Worm (Caenorhabditis elegans) whole organism, L1 larva: ENCODE data around the gene nhr-28.

Experiments
- C16A3.4 ChIP-seq: fragments of 150-350 bp; optimal IDR thresholded peaks from 2 replicates; lab custom pipeline; 2014; ENCODE audit warnings: missing biosample characterization, missing genetic modification characterization
- C34B4.2 ChIP-seq: sonication (generic microtip); optimal IDR thresholded peaks from 2 replicates; lab custom pipeline; 2017; ENCODE audit warnings: mild to moderate bottlenecking, missing genetic modification characterization, missing compliant biosample characterization
- F16B12.6 ChIP-seq: fragments of 150-350 bp; optimal IDR thresholded peaks from 2 replicates; lab custom pipeline; 2014; ENCODE audit warnings: missing biosample characterization, missing genetic modification characterization
- Y116A8C.19 ChIP-seq: sonication (generic microtip); optimal IDR thresholded peaks from 2 replicates; lab custom pipeline; 2016; ENCODE audit warnings: missing compliant biosample characterization, missing genetic modification characterization, borderline replicate concordance
- alr-1 ChIP-seq: fragments of 200-800 bp; sonication (Bioruptor generic); optimal IDR thresholded peaks from 2 replicates; lab custom pipeline; 2018; ENCODE audit warnings: borderline replicate concordance, mild to moderate bottlenecking, missing genetic modification characterization, missing compliant biosample characterization
- aly-2 ChIP-seq: fragments of 150-350 bp; optimal IDR thresholded peaks from 2 replicates; lab custom pipeline; 2014; ENCODE audit warnings: missing biosample characterization, missing genetic modification characterization
- blmp-1 ChIP-seq: fragments of 150-350 bp; optimal IDR thresholded peaks from 2 replicates; lab custom pipeline; 2014; ENCODE audit warnings: missing biosample characterization, missing genetic modification characterization
- ceh-8 ChIP-seq: fragments of 200-800 bp; sonication (Bioruptor generic); optimal IDR thresholded peaks from 2 replicates; lab custom pipeline; 2018; ENCODE audit warnings: mild to moderate bottlenecking, missing genetic modification characterization, moderate library complexity, missing compliant biosample characterization
- dpl-1 ChIP-seq, 3 experiments: fragments of 150-350 bp in 2 of 3; sonication (generic microtip) in 1 of 3; optimal IDR thresholded peaks; 2 replicates each; lab custom pipeline; 2014 to 2017; ENCODE audit warnings: missing biosample characterization in 3 of 3, missing genetic modification characterization in 3 of 3, missing genetic modification reagents in 3 of 3
- efl-3 ChIP-seq: fragments of 200-800 bp; sonication (Bioruptor generic); optimal IDR thresholded peaks from 2 replicates; lab custom pipeline; 2018; ENCODE audit warnings: mild to moderate bottlenecking, missing genetic modification characterization, missing compliant biosample characterization
- elt-2 ChIP-seq: sonication (generic microtip); optimal IDR thresholded peaks from 2 replicates; lab custom pipeline; 2016; ENCODE audit warnings: missing genetic modification characterization, mild to moderate bottlenecking, inconsistent platforms, missing compliant biosample characterization, missing genetic modification reagents
- elt-3 ChIP-seq, 6 experiments: fragments of 150-350 bp in 1 of 6; sonication (generic microtip); optimal IDR thresholded peaks; 2 replicates each; lab custom pipeline; 2017 to 2018; ENCODE audit warnings: missing biosample characterization in 6 of 6, missing genetic modification characterization in 6 of 6, inconsistent platforms in 1 of 6
- ets-5 ChIP-seq: fragments of 200-800 bp; sonication (Bioruptor generic); IDR thresholded peaks from 2 replicates; pipeline ENCODE4 v1.3.6; 2022; ENCODE audit warnings: missing genetic modification characterization, missing compliant biosample characterization
- fkh-10 ChIP-seq: sonication (generic microtip); optimal IDR thresholded peaks from 2 replicates; lab custom pipeline; 2017; ENCODE audit warnings: missing biosample characterization, missing genetic modification reagents, missing genetic modification characterization
- fkh-4 ChIP-seq: sonication (generic microtip); optimal IDR thresholded peaks from 2 replicates; lab custom pipeline; 2016; ENCODE audit warnings: missing compliant biosample characterization, missing genetic modification characterization, borderline replicate concordance
- fkh-8 ChIP-seq: sonication (generic microtip); optimal IDR thresholded peaks from 2 replicates; lab custom pipeline; 2016; ENCODE audit warnings: mild to moderate bottlenecking, missing genetic modification characterization, missing compliant biosample characterization
- fos-1 ChIP-seq: fragments of 150-350 bp; optimal IDR thresholded peaks from 2 replicates; lab custom pipeline; 2014; ENCODE audit warnings: missing biosample characterization, missing genetic modification characterization
- grh-1 ChIP-seq: fragments of 200-800 bp; sonication (Bioruptor generic); IDR thresholded peaks from 2 replicates; pipeline ENCODE4 v1.3.6; 2022; ENCODE audit warnings: missing genetic modification reagents, missing genetic modification characterization, missing compliant biosample characterization
- hlh-17 ChIP-seq: fragments of 200-800 bp; sonication (Bioruptor generic); optimal IDR thresholded peaks from 2 replicates; lab custom pipeline; 2018; ENCODE audit warnings: missing genetic modification characterization, mild to moderate bottlenecking, missing compliant biosample characterization, moderate library complexity, borderline replicate concordance
- hlh-4 ChIP-seq: sonication (generic microtip); optimal IDR thresholded peaks from 2 replicates; lab custom pipeline; 2016; ENCODE audit warnings: mild to moderate bottlenecking, missing genetic modification characterization, missing compliant biosample characterization
- hpl-2 ChIP-seq: fragments of 150-350 bp; optimal IDR thresholded peaks from 2 replicates; lab custom pipeline; 2014; ENCODE audit warnings: missing biosample characterization, missing genetic modification reagents, missing genetic modification characterization
- irx-1 ChIP-seq: sonication (generic microtip); optimal IDR thresholded peaks from 2 replicates; lab custom pipeline; 2016; ENCODE audit warnings: missing genetic modification characterization, missing compliant biosample characterization
- jun-1 ChIP-seq: fragments of 150-350 bp; optimal IDR thresholded peaks from 2 replicates; lab custom pipeline; 2014; ENCODE audit warnings: missing biosample characterization, missing genetic modification reagents, missing genetic modification characterization
- lin-14 ChIP-seq: fragments of 200-800 bp; sonication (Bioruptor generic); optimal IDR thresholded peaks from 2 replicates; lab custom pipeline; 2018; ENCODE audit warnings: mild to moderate bottlenecking, missing genetic modification characterization, moderate library complexity, missing compliant biosample characterization
- lin-15B ChIP-seq: fragments of 150-350 bp; sonication (generic microtip); optimal IDR thresholded peaks from 3 replicates; lab custom pipeline; 2014; ENCODE audit warnings: missing biosample characterization, missing genetic modification characterization
- lin-39 ChIP-seq: fragments of 150-350 bp; optimal IDR thresholded peaks from 2 replicates; lab custom pipeline; 2014; ENCODE audit warnings: missing biosample characterization, missing genetic modification reagents, missing genetic modification characterization
- lir-3 ChIP-seq: sonication (generic microtip); optimal IDR thresholded peaks from 2 replicates; lab custom pipeline; 2016; ENCODE audit warnings: mild to moderate bottlenecking, missing genetic modification characterization, moderate library complexity, missing compliant biosample characterization; ENCODE audit not compliant: poor library complexity
- lsy-2 ChIP-seq, 2 experiments: fragments of 150-350 bp; optimal IDR thresholded peaks; 2 replicates each; lab custom pipeline; 2014; ENCODE audit warnings: missing biosample characterization in 2 of 2, missing genetic modification characterization in 2 of 2
- nhr-11 ChIP-seq: fragments of 150-350 bp; optimal IDR thresholded peaks from 2 replicates; lab custom pipeline; 2014; ENCODE audit warnings: missing biosample characterization, missing genetic modification characterization
- nhr-12 ChIP-seq: sonication (generic microtip); optimal IDR thresholded peaks from 2 replicates; lab custom pipeline; 2017; ENCODE audit warnings: missing biosample characterization, missing genetic modification characterization
- nhr-19 ChIP-seq: fragments of 200-800 bp; sonication (Bioruptor generic); conservative IDR thresholded peaks from 2 replicates; pipeline ENCODE4 v1.3.6; 2022; ENCODE audit warnings: missing genetic modification characterization, missing compliant biosample characterization
- nhr-20 ChIP-seq: sonication (generic microtip); optimal IDR thresholded peaks from 2 replicates; lab custom pipeline; 2016; ENCODE audit warnings: mild to moderate bottlenecking, missing genetic modification characterization, missing compliant biosample characterization
- nhr-237 ChIP-seq: fragments of 150-350 bp; optimal IDR thresholded peaks from 2 replicates; lab custom pipeline; 2014; ENCODE audit warnings: missing biosample characterization, missing genetic modification characterization
- nhr-28 ChIP-seq: fragments of 150-350 bp; optimal IDR thresholded peaks from 2 replicates; lab custom pipeline; 2014; ENCODE audit warnings: missing biosample characterization, missing genetic modification characterization
- nhr-47 ChIP-seq: sonication (generic microtip); optimal IDR thresholded peaks from 2 replicates; lab custom pipeline; 2016; ENCODE audit warnings: mild to moderate bottlenecking, missing genetic modification characterization, moderate library complexity, missing compliant biosample characterization
- nhr-71 ChIP-seq: sonication (generic microtip); optimal IDR thresholded peaks from 2 replicates; lab custom pipeline; 2016; ENCODE audit warnings: mild to moderate bottlenecking, missing genetic modification characterization, moderate library complexity, missing compliant biosample characterization
- nhr-76 ChIP-seq: sonication (generic microtip); optimal IDR thresholded peaks from 2 replicates; lab custom pipeline; 2017; ENCODE audit warnings: missing biosample characterization, missing genetic modification characterization
- nhr-77 ChIP-seq: fragments of 150-350 bp; optimal IDR thresholded peaks from 2 replicates; lab custom pipeline; 2014; ENCODE audit warnings: missing biosample characterization, missing genetic modification characterization
- nhr-90 ChIP-seq: sonication (generic microtip); optimal IDR thresholded peaks from 2 replicates; lab custom pipeline; 2016; ENCODE audit warnings: mild to moderate bottlenecking, missing genetic modification characterization, missing compliant biosample characterization; ENCODE audit not compliant: poor library complexity
- pag-3 ChIP-seq: sonication (generic microtip); optimal IDR thresholded peaks from 2 replicates; lab custom pipeline; 2017; ENCODE audit warnings: missing genetic modification characterization, mild to moderate bottlenecking, missing compliant biosample characterization, antibody characterized with exemption, borderline replicate concordance; ENCODE audit not compliant: insufficient read depth
- pax-3 ChIP-seq: fragments of 200-800 bp; sonication (Bioruptor generic); optimal IDR thresholded peaks from 2 replicates; lab custom pipeline; 2018; ENCODE audit warnings: mild to moderate bottlenecking, missing genetic modification characterization, moderate library complexity, missing compliant biosample characterization
- pqm-1 ChIP-seq: sonication (generic microtip); optimal IDR thresholded peaks from 3 replicates; lab custom pipeline; 2017; ENCODE audit warnings: missing biosample characterization, missing genetic modification characterization
- rnt-1 ChIP-seq: sonication (generic microtip); optimal IDR thresholded peaks from 2 replicates; lab custom pipeline; 2016; ENCODE audit warnings: mild to moderate bottlenecking, missing genetic modification characterization, moderate library complexity, missing compliant biosample characterization
- snu-23 ChIP-seq: sonication (generic microtip); optimal IDR thresholded peaks from 2 replicates; lab custom pipeline; 2016; ENCODE audit warnings: missing genetic modification characterization, missing compliant biosample characterization
- sox-4 ChIP-seq: sonication (generic microtip); optimal IDR thresholded peaks from 2 replicates; lab custom pipeline; 2016; ENCODE audit warnings: missing genetic modification characterization, missing compliant biosample characterization
- sptf-1 ChIP-seq: fragments of 150-350 bp; optimal IDR thresholded peaks from 2 replicates; lab custom pipeline; 2014; ENCODE audit warnings: missing biosample characterization, missing genetic modification characterization
- tbx-2 ChIP-seq: sonication (generic microtip); optimal IDR thresholded peaks from 2 replicates; lab custom pipeline; 2016; ENCODE audit warnings: missing genetic modification characterization, missing compliant biosample characterization
- unc-30 ChIP-seq: sonication (generic microtip); optimal IDR thresholded peaks from 2 replicates; lab custom pipeline; 2017; ENCODE audit warnings: missing biosample characterization, missing genetic modification characterization
- unc-62 ChIP-seq: fragments of 150-350 bp; optimal IDR thresholded peaks from 2 replicates; lab custom pipeline; 2014; ENCODE audit warnings: missing biosample characterization, missing genetic modification reagents, missing genetic modification characterization
- unc-98 ChIP-seq: fragments of 200-800 bp; sonication (Bioruptor generic); IDR thresholded peaks from 2 replicates; pipeline ENCODE4 v1.3.6; 2022; ENCODE audit warnings: missing genetic modification characterization, missing compliant biosample characterization
- zag-1 ChIP-seq: fragments of 150-350 bp; optimal IDR thresholded peaks from 2 replicates; lab custom pipeline; 2014; ENCODE audit warnings: missing biosample characterization, missing genetic modification characterization
- zip-4 ChIP-seq: fragments of 200-800 bp; sonication (Bioruptor generic); optimal IDR thresholded peaks from 2 replicates; lab custom pipeline; 2018; ENCODE audit warnings: mild to moderate bottlenecking, missing genetic modification characterization, moderate library complexity, missing compliant biosample characterization
- ztf-4 ChIP-seq: fragments of 150-350 bp; optimal IDR thresholded peaks from 2 replicates; lab custom pipeline; 2014; ENCODE audit warnings: missing biosample characterization, missing genetic modification characterization

nhr-28 gene

ce11 chrX:16349019-16349418, 5.8 kb upstream of the nhr-28 start:
- TF ChIP-seq jun-1 (tag; lab: Kevin White, UChicago) (peak; percentile 53), lir-3 (tag; lab: Kevin White, UChicago) (no peak), sptf-1 (tag; lab: Kevin White, UChicago) (no peak), grh-1 (GFP tag; lab: Robert Waterston, UW) (no peak), nhr-20 (tag; lab: Kevin White, UChicago) (peak; percentile 75), zag-1 (tag; lab: Kevin White, UChicago) (no peak), snu-23 (GFP tag; lab: Kevin White, UChicago) (peak; percentile 63), lin-14 (GFP tag; lab: Kevin White, UChicago) (peak; percentile 75), nhr-19 (GFP tag; lab: Robert Waterston, UW) (peak; percentile 64), nhr-47 (no peak), nhr-90 (peak; percentile 54), zip-4 (GFP tag; lab: Kevin White, UChicago) (no peak), efl-3 (GFP tag; lab: Kevin White, UChicago) (no peak), lin-15B (no peak), fos-1 (tag; lab: Kevin White, UChicago) (no peak), elt-3 (tag; optimal IDR thresholded peaks at IDR 0.05; lab: Kevin White, UChicago) (peak in 2 of 6 experiments; percentile 64 to 85), unc-62 (GFP tag; lab: Kevin White, UChicago) (no peak), unc-30 (tag; lab: Kevin White, UChicago) (no peak), dpl-1 (GFP tag; optimal IDR thresholded peaks at IDR 0.05; lab: Kevin White, UChicago) (no peak), blmp-1 (peak; percentile 76), nhr-237 (tag; lab: Kevin White, UChicago) (no peak), pag-3 (no peak), C34B4.2 (tag; lab: Kevin White, UChicago) (no peak), lin-39 (tag; lab: Kevin White, UChicago) (no peak), elt-2 (tag; lab: Kevin White, UChicago) (peak; percentile 93), F16B12.6 (tag; lab: Kevin White, UChicago) (no peak), fkh-8 (tag; lab: Kevin White, UChicago) (no peak), rnt-1 (tag; lab: Kevin White, UChicago) (no peak), aly-2 (tag; lab: Kevin White, UChicago) (no peak), Y116A8C.19 (tag; lab: Kevin White, UChicago) (no peak), nhr-71 (tag; lab: Kevin White, UChicago) (peak; percentile 64), C16A3.4 (tag; lab: Kevin White, UChicago) (peak; percentile 54), nhr-28 (tag; lab: Kevin White, UChicago) (no peak), nhr-77 (tag; lab: Kevin White, UChicago) (peak; percentile 38), hlh-4 (tag; lab: Kevin White, UChicago) (no peak), ets-5 (GFP tag; lab: Robert Waterston, UW) (no peak), ceh-8 (no peak), sox-4 (tag; lab: Kevin White, UChicago) (no peak), lsy-2 (tag; optimal IDR thresholded peaks at IDR 0.05; lab: Kevin White, UChicago) (peak in 1 of 2 experiments; percentile 11), pqm-1 (no peak), nhr-76 (tag; lab: Kevin White, UChicago) (no peak), tbx-2 (peak; percentile 48), fkh-10 (GFP tag; lab: Kevin White, UChicago) (no peak), nhr-11 (tag; lab: Kevin White, UChicago) (no peak), hlh-17 (GFP tag; lab: Kevin White, UChicago) (no peak), fkh-4 (no peak), ztf-4 (tag; lab: Kevin White, UChicago) (no peak), irx-1 (tag; lab: Kevin White, UChicago) (no peak), pax-3 (tag; lab: Kevin White, UChicago) (no peak), hpl-2 (no peak), alr-1 (tag; lab: Kevin White, UChicago) (no peak), nhr-12 (tag; lab: Kevin White, UChicago) (no peak), unc-98 (GFP tag; lab: Robert Waterston, UW) (no peak)
